Worm (Caenorhabditis elegans) whole organism, L1 larva: Measurements from ENCODE around the gene fipr-5.

Experiments
- C16A3.4 ChIP-seq: fragments of 150-350 bp; optimal IDR thresholded peaks from 2 replicates; lab custom pipeline; 2014; ENCODE audit warnings: missing biosample characterization, missing genetic modification characterization
- F16B12.6 ChIP-seq: fragments of 150-350 bp; optimal IDR thresholded peaks from 2 replicates; lab custom pipeline; 2014; ENCODE audit warnings: missing biosample characterization, missing genetic modification characterization
- alr-1 ChIP-seq: fragments of 200-800 bp; sonication (Bioruptor generic); optimal IDR thresholded peaks from 2 replicates; lab custom pipeline; 2018; ENCODE audit warnings: borderline replicate concordance, mild to moderate bottlenecking, missing genetic modification characterization, missing compliant biosample characterization
- ama-1 ChIP-seq: fragments of 150-350 bp; optimal IDR thresholded peaks from 2 replicates; lab custom pipeline; 2014
- blmp-1 ChIP-seq: fragments of 150-350 bp; optimal IDR thresholded peaks from 2 replicates; lab custom pipeline; 2014; ENCODE audit warnings: missing biosample characterization, missing genetic modification characterization
- ceh-8 ChIP-seq: fragments of 200-800 bp; sonication (Bioruptor generic); optimal IDR thresholded peaks from 2 replicates; lab custom pipeline; 2018; ENCODE audit warnings: mild to moderate bottlenecking, missing genetic modification characterization, moderate library complexity, missing compliant biosample characterization
- ceh-82 ChIP-seq, 3 experiments: fragments of 150-350 bp in 1 of 3; sonication (generic microtip) in 2 of 3; optimal IDR thresholded peaks; 2 replicates each; lab custom pipeline; 2014 to 2017; ENCODE audit warnings: missing biosample characterization in 3 of 3, missing genetic modification characterization in 3 of 3
- efl-1 ChIP-seq, 4 experiments: fragments of 150-350 bp; optimal IDR thresholded peaks in 3 of 4; peaks in 1 of 4; 1 replicate in 1 of 4; 2 replicates in 3 of 4; lab custom pipeline; 2014; ENCODE audit warnings: missing biosample characterization in 2 of 4, missing genetic modification characterization in 2 of 4, missing genetic modification reagents in 2 of 4
- egl-27 ChIP-seq, 2 experiments: fragments of 150-350 bp in 1 of 2; sonication (generic microtip); optimal IDR thresholded peaks; 3 replicates each; lab custom pipeline; 2017 to 2018; ENCODE audit warnings: missing biosample characterization in 2 of 2, missing genetic modification characterization in 2 of 2, missing genetic modification reagents in 2 of 2
- elt-2 ChIP-seq: sonication (generic microtip); optimal IDR thresholded peaks from 2 replicates; lab custom pipeline; 2016; ENCODE audit warnings: missing genetic modification characterization, mild to moderate bottlenecking, inconsistent platforms, missing compliant biosample characterization, missing genetic modification reagents
- ets-5 ChIP-seq: fragments of 200-800 bp; sonication (Bioruptor generic); IDR thresholded peaks from 2 replicates; pipeline ENCODE4 v1.3.6; 2022; ENCODE audit warnings: missing genetic modification characterization, missing compliant biosample characterization
- fkh-8 ChIP-seq: sonication (generic microtip); optimal IDR thresholded peaks from 2 replicates; lab custom pipeline; 2016; ENCODE audit warnings: mild to moderate bottlenecking, missing genetic modification characterization, missing compliant biosample characterization
- hlh-17 ChIP-seq: fragments of 200-800 bp; sonication (Bioruptor generic); optimal IDR thresholded peaks from 2 replicates; lab custom pipeline; 2018; ENCODE audit warnings: missing genetic modification characterization, mild to moderate bottlenecking, missing compliant biosample characterization, moderate library complexity, borderline replicate concordance
- lin-14 ChIP-seq: fragments of 200-800 bp; sonication (Bioruptor generic); optimal IDR thresholded peaks from 2 replicates; lab custom pipeline; 2018; ENCODE audit warnings: mild to moderate bottlenecking, missing genetic modification characterization, moderate library complexity, missing compliant biosample characterization
- lin-35 ChIP-seq, 2 experiments: fragments of 150-350 bp; optimal IDR thresholded peaks; 2 replicates each; lab custom pipeline; 2014; ENCODE audit warnings: missing biosample characterization in 2 of 2, missing genetic modification characterization in 2 of 2, missing genetic modification reagents in 2 of 2
- lir-3 ChIP-seq: sonication (generic microtip); optimal IDR thresholded peaks from 2 replicates; lab custom pipeline; 2016; ENCODE audit warnings: mild to moderate bottlenecking, missing genetic modification characterization, moderate library complexity, missing compliant biosample characterization; ENCODE audit not compliant: poor library complexity
- lsy-2 ChIP-seq, 2 experiments: fragments of 150-350 bp; optimal IDR thresholded peaks; 2 replicates each; lab custom pipeline; 2014; ENCODE audit warnings: missing biosample characterization in 2 of 2, missing genetic modification characterization in 2 of 2
- mab-9 ChIP-seq: fragments of 200-800 bp; sonication (Bioruptor generic); IDR thresholded peaks from 2 replicates; pipeline ENCODE4 v1.3.6; 2022; ENCODE audit warnings: missing genetic modification reagents, missing genetic modification characterization, missing compliant biosample characterization
- nhr-12 ChIP-seq: sonication (generic microtip); optimal IDR thresholded peaks from 2 replicates; lab custom pipeline; 2017; ENCODE audit warnings: missing biosample characterization, missing genetic modification characterization
- nhr-20 ChIP-seq: sonication (generic microtip); optimal IDR thresholded peaks from 2 replicates; lab custom pipeline; 2016; ENCODE audit warnings: mild to moderate bottlenecking, missing genetic modification characterization, missing compliant biosample characterization
- nhr-47 ChIP-seq: sonication (generic microtip); optimal IDR thresholded peaks from 2 replicates; lab custom pipeline; 2016; ENCODE audit warnings: mild to moderate bottlenecking, missing genetic modification characterization, moderate library complexity, missing compliant biosample characterization
- nhr-71 ChIP-seq: sonication (generic microtip); optimal IDR thresholded peaks from 2 replicates; lab custom pipeline; 2016; ENCODE audit warnings: mild to moderate bottlenecking, missing genetic modification characterization, moderate library complexity, missing compliant biosample characterization
- nhr-76 ChIP-seq: sonication (generic microtip); optimal IDR thresholded peaks from 2 replicates; lab custom pipeline; 2017; ENCODE audit warnings: missing biosample characterization, missing genetic modification characterization
- nhr-84 ChIP-seq: sonication (generic microtip); optimal IDR thresholded peaks from 2 replicates; lab custom pipeline; 2017; ENCODE audit warnings: missing biosample characterization, missing genetic modification characterization
- nhr-85 ChIP-seq: sonication (generic microtip); peaks from one replicate; lab custom pipeline; 2016; ENCODE audit warnings: missing genetic modification characterization, inconsistent platforms, missing compliant biosample characterization
- pax-3 ChIP-seq: fragments of 200-800 bp; sonication (Bioruptor generic); optimal IDR thresholded peaks from 2 replicates; lab custom pipeline; 2018; ENCODE audit warnings: mild to moderate bottlenecking, missing genetic modification characterization, moderate library complexity, missing compliant biosample characterization
- skn-1 ChIP-seq: fragments of 150-350 bp; optimal IDR thresholded peaks from 2 replicates; lab custom pipeline; 2014; ENCODE audit warnings: missing biosample characterization, missing genetic modification characterization
- snu-23 ChIP-seq: sonication (generic microtip); optimal IDR thresholded peaks from 2 replicates; lab custom pipeline; 2016; ENCODE audit warnings: missing genetic modification characterization, missing compliant biosample characterization
- sup-37 ChIP-seq: fragments of 200-800 bp; sonication (Bioruptor generic); optimal IDR thresholded peaks from 2 replicates; lab custom pipeline; 2018; ENCODE audit warnings: mild to moderate bottlenecking, missing genetic modification characterization, missing compliant biosample characterization
- swsn-7 ChIP-seq: sonication (generic microtip); optimal IDR thresholded peaks from 2 replicates; lab custom pipeline; 2016; ENCODE audit warnings: missing genetic modification characterization, missing compliant biosample characterization
- tbx-2 ChIP-seq: sonication (generic microtip); optimal IDR thresholded peaks from 2 replicates; lab custom pipeline; 2016; ENCODE audit warnings: missing genetic modification characterization, missing compliant biosample characterization
- unc-130 ChIP-seq: fragments of 150-350 bp; optimal IDR thresholded peaks from 2 replicates; lab custom pipeline; 2017; ENCODE audit warnings: missing biosample characterization, missing genetic modification characterization, inconsistent platforms
- unc-86 ChIP-seq: sonication (generic microtip); optimal IDR thresholded peaks from 2 replicates; lab custom pipeline; 2016; ENCODE audit warnings: missing genetic modification characterization, missing compliant biosample characterization
- unc-98 ChIP-seq: fragments of 200-800 bp; sonication (Bioruptor generic); IDR thresholded peaks from 2 replicates; pipeline ENCODE4 v1.3.6; 2022; ENCODE audit warnings: missing genetic modification characterization, missing compliant biosample characterization
- zip-4 ChIP-seq: fragments of 200-800 bp; sonication (Bioruptor generic); optimal IDR thresholded peaks from 2 replicates; lab custom pipeline; 2018; ENCODE audit warnings: mild to moderate bottlenecking, missing genetic modification characterization, moderate library complexity, missing compliant biosample characterization

The fipr-5 gene

DNA sequence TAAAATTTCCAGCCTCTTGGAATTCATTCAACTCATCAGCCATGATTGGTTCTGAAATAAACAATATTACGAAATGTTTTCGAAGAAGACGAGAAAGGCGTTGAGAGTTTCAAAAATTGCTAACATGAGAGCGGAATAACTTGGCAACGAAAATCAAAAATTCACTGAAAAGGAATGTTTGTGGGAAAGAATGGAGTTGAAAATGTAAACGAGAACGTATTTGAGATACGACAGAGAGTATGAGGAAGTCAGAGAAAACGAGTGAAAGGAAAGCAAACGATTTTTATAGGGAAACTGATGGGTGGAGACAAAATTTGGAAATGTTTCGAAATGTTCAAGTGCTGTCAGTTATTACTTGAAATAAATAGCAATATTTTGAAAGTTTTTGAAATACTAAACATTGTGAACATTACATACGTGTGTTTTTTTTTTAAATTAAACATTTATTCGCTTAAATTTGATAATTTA, 33.8 kb upstream of the fipr-5 start, which contains the start of gene rop-1:
TSS of gene rop-1 (minus strand) at position 51 of the 468 bp plus-strand sequence.
- no peak for TF ChIP-seq unc-98 (GFP tag; lab: Robert Waterston, UW)
- peak; percentile 67 for TF ChIP-seq skn-1
- TF ChIP-seq nhr-85 (tag; lab: Kevin White, UChicago), result no peak
- peak in 1 of 2 experiments; percentile 52 for TF ChIP-seq lsy-2 (tag; optimal IDR thresholded peaks at IDR 0.05; lab: Kevin White, UChicago)
- TF ChIP-seq fkh-8 (tag; lab: Kevin White, UChicago), result no peak
- TF ChIP-seq mab-9 (GFP tag; lab: Robert Waterston, UW), result no peak
- TF ChIP-seq blmp-1, result peak; percentile 89
- no peak for TF ChIP-seq sup-37
- TF ChIP-seq lin-14 (GFP tag; lab: Kevin White, UChicago), result peak; percentile 35
- TF ChIP-seq efl-1 (optimal IDR thresholded peaks at IDR 0.05; lab: Kevin White, UChicago), result peak in 1 of 2 experiments; percentile 26
- peak in 1 of 2 experiments; percentile 4 for TF ChIP-seq efl-1 (GFP tag; optimal IDR thresholded peaks at IDR 0.05 in 1 of 2; lab: Kevin White, UChicago)
- TF ChIP-seq zip-4, result no peak
- TF ChIP-seq nhr-71 (tag; lab: Kevin White, UChicago), result no peak
- TF ChIP-seq ceh-82 (tag; optimal IDR thresholded peaks at IDR 0.05; lab: Kevin White, UChicago), result peak in 1 of 3 experiments; percentile 3
- TF ChIP-seq lin-35 (GFP tag; optimal IDR thresholded peaks at IDR 0.05; lab: Kevin White, UChicago), result peak in 1 of 2 experiments; percentile 28
- TF ChIP-seq F16B12.6, result no peak
- no peak for TF ChIP-seq hlh-17 (GFP tag; lab: Kevin White, UChicago)
- TF ChIP-seq elt-2, result peak; percentile 5
- TF ChIP-seq nhr-20 (tag; lab: Kevin White, UChicago), result peak; percentile 10
- TF ChIP-seq, all 84 proteins: peak for 9

DNA sequence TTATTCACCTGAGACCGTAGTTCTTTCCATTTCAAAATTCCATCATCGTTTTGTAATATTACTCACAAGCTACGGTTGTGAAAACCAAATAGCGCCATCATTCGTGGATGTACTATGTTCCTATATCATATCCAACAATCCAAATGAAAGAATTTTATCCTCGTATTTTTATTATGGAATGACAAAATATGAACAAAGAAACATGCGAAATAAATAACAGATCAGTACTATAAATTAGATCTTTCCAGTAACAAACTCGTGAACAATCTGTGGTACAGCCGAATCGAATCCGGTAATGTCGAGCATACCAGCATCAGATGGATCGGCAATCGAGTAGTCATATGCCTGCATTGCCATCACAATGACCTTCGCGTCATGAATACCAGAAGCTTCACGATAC, 31.5 kb upstream of the fipr-5 start:
- TF ChIP-seq ceh-8 (GFP tag; lab: Kevin White, UChicago) (no peak), ets-5 (GFP tag; lab: Robert Waterston, UW) (no peak), unc-86 (tag; lab: Kevin White, UChicago) (no peak), unc-130 (no peak), ceh-82 (tag; optimal IDR thresholded peaks at IDR 0.05; lab: Kevin White, UChicago) (no peak)

DNA sequence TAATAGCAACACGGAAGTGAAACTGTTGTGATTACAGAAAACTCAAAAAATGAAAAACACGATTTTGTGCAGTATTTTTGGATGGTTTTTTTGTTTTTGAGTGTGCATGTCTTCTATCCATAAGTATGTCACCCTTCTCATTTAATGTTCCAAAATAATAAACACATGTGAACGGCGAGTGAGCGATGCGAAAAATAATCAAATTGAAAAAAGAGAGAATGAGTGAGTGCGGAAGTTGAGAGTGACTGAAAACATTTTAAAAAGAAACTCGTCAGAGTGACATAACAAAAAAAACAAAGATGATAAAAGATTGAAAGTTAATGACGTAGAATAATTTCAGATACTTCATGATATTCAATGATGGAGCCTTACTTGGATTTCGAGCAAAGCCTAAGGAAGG, 28.3 kb upstream of the fipr-5 start:
- TF ChIP-seq snu-23 (GFP tag; lab: Kevin White, UChicago) (no peak), zip-4 (no peak), nhr-12 (tag; lab: Kevin White, UChicago) (no peak), nhr-20 (tag; lab: Kevin White, UChicago) (no peak), tbx-2 (tag; lab: Kevin White, UChicago) (no peak), lir-3 (tag; lab: Kevin White, UChicago) (no peak), C16A3.4 (no peak), nhr-76 (tag; lab: Kevin White, UChicago) (no peak), efl-1 (optimal IDR thresholded peaks at IDR 0.05; lab: Kevin White, UChicago) (no peak), efl-1 (GFP tag; optimal IDR thresholded peaks at IDR 0.05 in 1 of 2; lab: Kevin White, UChicago) (no peak), pax-3 (no peak), mab-9 (GFP tag; lab: Robert Waterston, UW) (no peak), nhr-47 (no peak), alr-1 (tag; lab: Kevin White, UChicago) (no peak), egl-27 (tag; optimal IDR thresholded peaks at IDR 0.05; lab: Kevin White, UChicago) (no peak), swsn-7 (tag; lab: Kevin White, UChicago) (no peak)

DNA sequence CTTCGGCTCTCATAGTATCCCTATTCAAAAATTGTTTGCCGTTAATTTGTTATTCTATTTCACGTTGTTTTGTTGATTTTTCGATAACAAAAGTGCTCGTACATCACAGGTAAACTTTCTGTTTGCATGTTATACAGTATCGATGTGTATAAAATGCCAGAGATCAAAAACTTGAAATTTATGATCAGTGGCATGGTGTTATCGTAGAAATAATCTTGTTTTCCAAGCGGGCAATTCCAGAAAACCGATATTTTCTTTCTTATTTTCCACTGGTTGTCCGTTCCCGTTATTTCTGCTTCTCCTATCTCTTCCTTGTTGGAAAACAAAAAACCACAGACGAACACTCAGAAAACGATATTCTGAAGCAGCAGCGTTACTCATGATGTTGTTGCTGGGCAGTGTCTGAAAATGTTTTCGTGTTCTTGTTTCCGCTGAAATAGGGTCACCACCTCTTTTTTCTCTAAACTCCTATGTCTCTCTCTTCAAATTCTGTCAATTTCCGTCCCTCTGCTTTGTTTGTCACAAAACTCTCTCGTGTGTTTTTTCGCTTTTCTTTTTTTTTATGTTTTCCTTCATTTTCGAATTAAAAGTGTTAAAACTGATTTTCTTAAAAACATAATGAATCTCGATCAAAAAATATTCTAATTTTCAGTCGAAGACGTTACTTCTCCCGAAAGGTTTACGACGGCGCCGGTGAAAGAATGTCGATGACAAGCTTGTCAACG, 27.2 kb upstream of the fipr-5 start, which contains the start of gene akt-1:
TSS of gene akt-1 (plus strand) at position 651 of the 725 bp plus-strand sequence.
- no peak for TF ChIP-seq unc-130
- no peak for TF ChIP-seq egl-27 (tag; optimal IDR thresholded peaks at IDR 0.05; lab: Kevin White, UChicago)
- no peak for TF ChIP-seq lin-35 (GFP tag; optimal IDR thresholded peaks at IDR 0.05; lab: Kevin White, UChicago)
- TF ChIP-seq efl-1 (optimal IDR thresholded peaks at IDR 0.05; lab: Kevin White, UChicago), result no peak
- TF ChIP-seq efl-1 (GFP tag; optimal IDR thresholded peaks at IDR 0.05 in 1 of 2; lab: Kevin White, UChicago), result peak in 1 of 2 experiments; percentile 49
- TF ChIP-seq snu-23 (GFP tag; lab: Kevin White, UChicago), result no peak
- peak; percentile 2 for TF ChIP-seq ama-1
- no peak for TF ChIP-seq blmp-1
- no peak for TF ChIP-seq nhr-84 (tag; lab: Kevin White, UChicago)
- TF ChIP-seq, all 84 proteins: peak for 2
